Worm (Caenorhabditis elegans) whole organism, late embryonic: ENCODE measurements around the gene lron-2.

Experiments
- C08G9.2 ChIP-seq: sonication (generic microtip); optimal IDR thresholded peaks from 2 replicates; lab custom pipeline; 2016; ENCODE audit warnings: mild to moderate bottlenecking, missing genetic modification characterization, moderate library complexity, missing compliant biosample characterization
- F13H6.1 ChIP-seq: sonication (generic microtip); optimal IDR thresholded peaks from 2 replicates; lab custom pipeline; 2016; ENCODE audit warnings: missing genetic modification characterization, missing compliant biosample characterization
- K02D7.2 ChIP-seq: sonication (generic microtip); optimal IDR thresholded peaks from 2 replicates; lab custom pipeline; 2017; ENCODE audit warnings: mild to moderate bottlenecking, missing genetic modification characterization, missing compliant biosample characterization
- Y22D7AL.16 ChIP-seq: sonication (generic microtip); optimal IDR thresholded peaks from 2 replicates; lab custom pipeline; 2016; ENCODE audit warnings: missing genetic modification characterization, missing compliant biosample characterization
- ceh-14 ChIP-seq: sonication (generic microtip); optimal IDR thresholded peaks from 2 replicates; lab custom pipeline; 2016; ENCODE audit warnings: missing genotype, missing genetic modification characterization, missing compliant biosample characterization
- ceh-22 ChIP-seq: sonication (generic microtip); optimal IDR thresholded peaks from 2 replicates; lab custom pipeline; 2017; ENCODE audit warnings: missing biosample characterization, missing genetic modification characterization
- ceh-30 ChIP-seq: fragments of 150-350 bp; optimal IDR thresholded peaks from 2 replicates; lab custom pipeline; 2014; ENCODE audit warnings: missing biosample characterization, missing genetic modification characterization
- ceh-31 ChIP-seq: sonication (generic microtip); optimal IDR thresholded peaks from 2 replicates; lab custom pipeline; 2016; ENCODE audit warnings: missing genetic modification characterization, missing compliant biosample characterization
- ceh-48 ChIP-seq: sonication (generic microtip); optimal IDR thresholded peaks from 2 replicates; lab custom pipeline; 2016; ENCODE audit warnings: missing genetic modification characterization, inconsistent platforms, missing compliant biosample characterization
- ceh-9 ChIP-seq: sonication (generic microtip); optimal IDR thresholded peaks from 2 replicates; lab custom pipeline; 2016; ENCODE audit warnings: mild to moderate bottlenecking, missing genetic modification characterization, inconsistent platforms, missing compliant biosample characterization
- elt-4 ChIP-seq: sonication (generic microtip); optimal IDR thresholded peaks from 2 replicates; lab custom pipeline; 2016; ENCODE audit warnings: missing genetic modification characterization, missing compliant biosample characterization
- fkh-10 ChIP-seq: fragments of 150-350 bp; optimal IDR thresholded peaks from 2 replicates; lab custom pipeline; 2014; ENCODE audit warnings: missing biosample characterization, missing genetic modification reagents, missing genetic modification characterization
- fkh-6 ChIP-seq: sonication (generic microtip); optimal IDR thresholded peaks from 2 replicates; lab custom pipeline; 2016; ENCODE audit warnings: missing genetic modification characterization, missing compliant biosample characterization
- hlh-15 ChIP-seq: sonication (generic microtip); optimal IDR thresholded peaks from 2 replicates; lab custom pipeline; 2016; ENCODE audit warnings: missing genetic modification characterization, missing compliant biosample characterization
- hlh-6 ChIP-seq: sonication (generic microtip); optimal IDR thresholded peaks from 2 replicates; lab custom pipeline; 2016; ENCODE audit warnings: missing genotype, missing genetic modification characterization, missing compliant biosample characterization
- hlh-8 ChIP-seq: sonication (generic microtip); optimal IDR thresholded peaks from 2 replicates; lab custom pipeline; 2016; ENCODE audit warnings: missing genotype, missing genetic modification characterization, missing compliant biosample characterization
- lin-11 ChIP-seq: fragments of 200-800 bp; sonication (Bioruptor generic); optimal IDR thresholded peaks from 2 replicates; lab custom pipeline; 2018; ENCODE audit warnings: mild to moderate bottlenecking, missing genetic modification characterization, missing compliant biosample characterization
- nhr-232 ChIP-seq: sonication (generic microtip); optimal IDR thresholded peaks from 2 replicates; lab custom pipeline; 2016; ENCODE audit warnings: missing genetic modification characterization, missing compliant biosample characterization
- npax-4 ChIP-seq: sonication (generic microtip); optimal IDR thresholded peaks from 2 replicates; lab custom pipeline; 2016; ENCODE audit warnings: missing genetic modification characterization, missing compliant biosample characterization
- pha-2 ChIP-seq: sonication (generic microtip); optimal IDR thresholded peaks from 2 replicates; lab custom pipeline; 2017; ENCODE audit warnings: mild to moderate bottlenecking, missing genetic modification characterization, missing compliant biosample characterization
- pha-4 ChIP-seq: fragments of 150-350 bp; optimal IDR thresholded peaks from 2 replicates; lab custom pipeline; 2018; ENCODE audit warnings: missing biosample characterization, missing genetic modification reagents, missing genetic modification characterization
- pqm-1 ChIP-seq: sonication (generic microtip); optimal IDR thresholded peaks from 2 replicates; lab custom pipeline; 2016; ENCODE audit warnings: missing genetic modification characterization, missing compliant biosample characterization
- pros-1 ChIP-seq: fragments of 150-350 bp; optimal IDR thresholded peaks from 2 replicates; lab custom pipeline; 2014; ENCODE audit warnings: missing biosample characterization, missing genetic modification reagents, missing genetic modification characterization
- sox-4 ChIP-seq: sonication (generic microtip); optimal IDR thresholded peaks from 2 replicates; lab custom pipeline; 2017; ENCODE audit warnings: mild to moderate bottlenecking, missing genetic modification characterization, inconsistent platforms, missing compliant biosample characterization
- syd-9 ChIP-seq: sonication (generic microtip); optimal IDR thresholded peaks from 2 replicates; lab custom pipeline; 2016; ENCODE audit warnings: mild to moderate bottlenecking, missing genetic modification characterization, moderate library complexity, missing compliant biosample characterization
- tbx-2 ChIP-seq: sonication (generic microtip); optimal IDR thresholded peaks from 2 replicates; lab custom pipeline; 2016; ENCODE audit warnings: missing genetic modification characterization, missing compliant biosample characterization
- tbx-7 ChIP-seq: sonication (generic microtip); optimal IDR thresholded peaks from 2 replicates; lab custom pipeline; 2016; ENCODE audit warnings: missing genotype, missing genetic modification characterization, missing compliant biosample characterization
- unc-86 ChIP-seq: sonication (generic microtip); optimal IDR thresholded peaks from 2 replicates; lab custom pipeline; 2016; ENCODE audit warnings: missing genetic modification characterization, missing compliant biosample characterization
- ztf-16 ChIP-seq: sonication (generic microtip); optimal IDR thresholded peaks from 2 replicates; lab custom pipeline; 2017; ENCODE audit warnings: missing genetic modification characterization, missing compliant biosample characterization

lron-2 gene

DNA sequence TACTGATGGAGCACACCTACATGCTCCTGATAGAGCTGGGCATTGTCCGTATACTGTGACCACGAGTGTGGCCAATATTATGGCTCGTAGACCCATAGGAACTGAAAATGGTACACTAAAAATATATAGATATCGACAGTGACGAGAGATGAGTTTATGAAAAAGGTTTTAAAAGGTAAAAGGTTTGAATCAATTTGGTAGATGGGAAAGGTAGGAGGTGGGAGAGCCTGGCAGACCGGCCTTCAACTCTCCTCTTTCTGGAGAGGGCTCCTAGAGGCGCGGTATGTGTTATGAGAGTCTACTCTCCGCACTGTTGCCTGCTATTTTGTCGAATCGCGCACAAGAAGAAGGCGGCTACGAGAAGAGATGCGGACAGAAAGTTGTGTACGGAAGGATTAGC, at the start of gene lron-2:
Gene lron-2 (minus strand): TSS at position 101 of the 400 bp plus-strand sequence.
- TF ChIP-seq K02D7.2 (tag; lab: Kevin White, UChicago) = no peak
- TF ChIP-seq tbx-2 (tag; lab: Kevin White, UChicago) = no peak
- TF ChIP-seq hlh-15 (tag; lab: Kevin White, UChicago) = no peak
- no peak for TF ChIP-seq ceh-31 (tag; lab: Kevin White, UChicago)
- no peak for TF ChIP-seq pqm-1 (tag; lab: Kevin White, UChicago)

DNA sequence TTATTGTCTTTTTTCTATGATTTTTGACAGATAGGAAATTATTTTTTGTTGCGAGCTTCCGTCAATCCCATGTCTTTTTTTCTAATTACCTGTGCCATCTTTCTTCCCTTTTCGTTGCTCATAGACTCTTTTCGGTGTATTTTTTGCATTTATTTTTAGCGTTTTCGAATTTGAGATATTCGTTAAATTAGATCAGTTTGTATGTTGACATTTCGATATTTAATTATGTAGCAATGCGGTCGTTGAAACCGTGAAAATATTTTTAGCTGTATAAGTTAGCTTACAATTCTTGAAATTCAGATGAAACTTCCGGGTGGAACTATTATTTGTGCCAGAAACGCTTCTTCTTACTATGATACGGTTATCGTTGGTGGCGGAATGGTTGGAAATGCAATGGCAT, 49.1 kb upstream of the lron-2 start, which contains the start of gene coq-6:
Gene coq-6 (plus strand): TSS at position 301 of the 400 bp plus-strand sequence.
- TF ChIP-seq npax-4 (tag; lab: Kevin White, UChicago) = no peak
- no peak for TF ChIP-seq elt-4 (tag; lab: Kevin White, UChicago)
- no peak for TF ChIP-seq ceh-9 (tag; lab: Kevin White, UChicago)
- no peak for TF ChIP-seq C08G9.2 (tag; lab: Kevin White, UChicago)
- no peak for TF ChIP-seq ceh-48 (tag; lab: Kevin White, UChicago)
- TF ChIP-seq pros-1 (tag; lab: Kevin White, UChicago) = no peak
- TF ChIP-seq lin-11 (tag; lab: Kevin White, UChicago) = no peak
- TF ChIP-seq ceh-22 (tag; lab: Kevin White, UChicago) = no peak
- no peak for TF ChIP-seq ztf-16
- no peak for TF ChIP-seq sox-4 (tag; lab: Kevin White, UChicago)
- TF ChIP-seq F13H6.1 (tag; lab: Kevin White, UChicago) = no peak
- no peak for TF ChIP-seq Y22D7AL.16 (tag; lab: Kevin White, UChicago)
- no peak for TF ChIP-seq ceh-30 (tag; lab: Kevin White, UChicago)
- TF ChIP-seq ceh-14 (tag; lab: Kevin White, UChicago) = no peak

DNA sequence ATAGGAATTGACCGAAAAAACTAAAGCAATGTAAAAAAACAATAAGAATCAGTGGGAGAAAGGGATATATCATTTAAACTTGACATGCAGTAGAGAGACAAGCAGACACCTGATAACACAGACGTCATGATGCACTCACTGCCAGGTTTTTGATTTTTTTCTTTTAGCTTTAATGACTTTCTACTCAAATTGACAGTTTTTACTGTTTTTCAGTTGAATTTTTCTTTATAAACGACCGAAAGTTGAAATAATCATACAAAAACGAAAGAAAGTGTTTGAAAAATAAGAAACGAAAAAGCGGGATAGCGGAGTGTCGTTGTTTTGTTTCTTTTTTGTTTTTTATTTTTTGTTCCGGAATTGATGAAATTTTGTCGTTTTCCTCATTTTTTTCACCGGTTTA, 46.9 kb upstream of the lron-2 start, which contains the start of gene ucp-4:
Gene ucp-4 (plus strand): TSS at position 83 of the 400 bp plus-strand sequence.
- TF ChIP-seq sox-4 (tag; lab: Kevin White, UChicago) (no peak), fkh-6 (tag; lab: Kevin White, UChicago) (no peak), ceh-48 (tag; lab: Kevin White, UChicago) (no peak), lin-11 (tag; lab: Kevin White, UChicago) (no peak)

ce11 chrV:9333316-9334048, 46.1 kb upstream of the lron-2 start, which contains the start of gene acl-14:
Gene acl-14 (minus strand): TSS chrV:9333631.
- TF ChIP-seq unc-86 (tag; lab: Kevin White, UChicago) = no peak
- no peak for TF ChIP-seq tbx-7 (tag; lab: Kevin White, UChicago)
- TF ChIP-seq pha-4 (tag; lab: Kevin White, UChicago) = no peak
- no peak for TF ChIP-seq hlh-8 (tag; lab: Kevin White, UChicago)
- TF ChIP-seq lin-11 (tag; lab: Kevin White, UChicago) = no peak
- no peak for TF ChIP-seq fkh-10 (GFP tag; lab: Kevin White, UChicago)
- no peak for TF ChIP-seq pha-2 (tag; lab: Kevin White, UChicago)
- TF ChIP-seq ceh-48 (tag; lab: Kevin White, UChicago) = no peak

DNA sequence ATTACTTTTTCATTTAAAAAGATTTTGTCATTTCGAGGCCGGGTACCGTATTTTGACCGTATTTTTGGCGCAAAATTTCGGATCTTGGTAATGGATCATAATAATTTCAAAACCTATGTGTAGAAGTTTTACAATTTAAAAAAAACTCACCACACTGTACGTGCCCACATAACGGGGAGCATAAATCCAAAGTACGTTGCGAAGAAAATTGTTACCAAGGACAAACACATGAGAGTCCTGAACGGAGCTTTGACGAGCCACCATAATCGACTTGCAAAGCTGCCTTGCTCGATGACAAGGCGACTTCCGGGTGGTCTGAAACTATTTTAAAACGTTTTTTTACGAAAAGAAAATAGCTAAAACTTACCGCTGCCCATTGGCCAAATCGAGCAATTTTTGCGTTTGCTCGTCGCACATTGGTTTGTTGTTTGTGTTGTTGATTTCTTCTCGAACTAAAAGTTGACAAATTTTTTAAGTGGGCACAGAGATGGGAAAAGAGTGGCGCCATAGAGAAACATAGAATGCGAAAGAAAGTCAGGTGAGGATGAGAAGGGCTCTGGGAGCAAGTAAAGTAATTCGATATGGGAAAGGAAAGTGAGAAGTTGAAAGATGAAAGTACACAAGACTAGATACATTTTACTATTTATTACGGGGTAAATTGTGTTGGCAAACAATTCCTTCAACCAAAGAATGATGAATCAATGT, 45.4 kb upstream of the lron-2 start:
- TF ChIP-seq syd-9 (no peak), fkh-6 (tag; lab: Kevin White, UChicago) (no peak), nhr-232 (no peak), hlh-6 (tag; lab: Kevin White, UChicago) (no peak)
